Worm (Caenorhabditis elegans) whole organism, L4 larva: Measurements from ENCODE around the gene haf-2.

Experiments
- F37D6.2 ChIP-seq: sonication (generic microtip); optimal IDR thresholded peaks from 2 replicates; lab custom pipeline; 2016; ENCODE audit warnings: mild to moderate bottlenecking, missing genetic modification characterization, missing compliant biosample characterization
- F44E2.7 ChIP-seq: fragments of 200-800 bp; sonication (Bioruptor generic); IDR thresholded peaks from 2 replicates; pipeline ENCODE4 v2.1.2; 2022; ENCODE audit warnings: missing genetic modification characterization, missing compliant biosample characterization
- T26A8.4 ChIP-seq: fragments of 200-800 bp; sonication (Bioruptor generic); IDR thresholded peaks from 2 replicates; pipeline ENCODE4 v1.3.6; 2022; ENCODE audit warnings: missing genetic modification characterization, missing compliant biosample characterization
- Y75B8A.6 ChIP-seq: fragments of 200-800 bp; sonication (Bioruptor generic); IDR thresholded peaks from 2 replicates; pipeline ENCODE4 v1.3.6; 2022; ENCODE audit warnings: missing genetic modification reagents, missing genetic modification characterization, missing compliant biosample characterization
- ZK546.5 ChIP-seq, 2 experiments: sonication (generic microtip); optimal IDR thresholded peaks; 2 replicates each; lab custom pipeline; 2017; ENCODE audit warnings: missing biosample characterization in 2 of 2, missing genetic modification characterization in 2 of 2
- aha-1 ChIP-seq: fragments of 150-350 bp; peaks from one replicate; lab custom pipeline; 2014; ENCODE audit warnings: missing biosample characterization, missing genetic modification characterization
- aly-2 ChIP-seq: sonication (generic microtip); optimal IDR thresholded peaks from 2 replicates; lab custom pipeline; 2018; ENCODE audit warnings: missing biosample characterization, missing genetic modification characterization
- arid-1 ChIP-seq: fragments of 200-800 bp; sonication (Bioruptor generic); conservative IDR thresholded peaks from 2 replicates; pipeline ENCODE4 v1.3.6; 2022; ENCODE audit warnings: missing genetic modification reagents, missing genetic modification characterization, missing compliant biosample characterization
- attf-4 ChIP-seq: sonication (generic microtip); optimal IDR thresholded peaks from 3 replicates; lab custom pipeline; 2017; ENCODE audit warnings: missing biosample characterization, missing genetic modification characterization
- ceh-20 ChIP-seq: fragments of 200-800 bp; sonication (Bioruptor generic); IDR thresholded peaks from 2 replicates; pipeline ENCODE4 v1.3.6; 2022; ENCODE audit warnings: missing genetic modification reagents, missing genetic modification characterization, missing compliant biosample characterization
- ceh-32 ChIP-seq: sonication (generic microtip); optimal IDR thresholded peaks from 2 replicates; lab custom pipeline; 2016; ENCODE audit warnings: mild to moderate bottlenecking, missing genetic modification characterization, missing compliant biosample characterization; ENCODE audit not compliant: poor library complexity
- cey-2 ChIP-seq: sonication (generic microtip); optimal IDR thresholded peaks from 3 replicates; lab custom pipeline; 2017; ENCODE audit warnings: missing genetic modification characterization, mild to moderate bottlenecking, missing compliant biosample characterization, antibody characterized with exemption, borderline replicate concordance; ENCODE audit not compliant: insufficient read depth
- daf-16 ChIP-seq, 3 experiments: sonication (generic microtip); optimal IDR thresholded peaks; 2 replicates each; lab custom pipeline; 2016 to 2017; ENCODE audit warnings: missing genetic modification characterization in 3 of 3, missing genetic modification reagents in 3 of 3, mild to moderate bottlenecking in 2 of 3, missing compliant biosample characterization in 2 of 3, missing biosample characterization in 1 of 3, moderate library complexity in 1 of 3
- daf-19 ChIP-seq: fragments of 200-800 bp; sonication (Bioruptor generic); conservative IDR thresholded peaks from 2 replicates; pipeline ENCODE4 v1.3.6; 2022; ENCODE audit warnings: missing genetic modification characterization, missing compliant biosample characterization
- dmd-8 ChIP-seq: fragments of 200-800 bp; sonication (Bioruptor generic); IDR thresholded peaks from 2 replicates; pipeline ENCODE4 v1.3.6; 2022; ENCODE audit warnings: missing genetic modification characterization, missing compliant biosample characterization
- dmd-9 ChIP-seq: fragments of 200-800 bp; sonication (Bioruptor generic); IDR thresholded peaks from 2 replicates; pipeline ENCODE4 v1.3.6; 2022; ENCODE audit warnings: missing genetic modification reagents, missing genetic modification characterization, missing compliant biosample characterization
- duxl-1 ChIP-seq: sonication (generic microtip); optimal IDR thresholded peaks from 2 replicates; lab custom pipeline; 2016; ENCODE audit warnings: mild to moderate bottlenecking, missing genetic modification characterization, moderate library complexity, missing compliant biosample characterization; ENCODE audit not compliant: poor library complexity
- dve-1 ChIP-seq: sonication (generic microtip); optimal IDR thresholded peaks from 2 replicates; lab custom pipeline; 2017; ENCODE audit warnings: antibody characterized with exemption, mild to moderate bottlenecking, missing genetic modification characterization, missing compliant biosample characterization; ENCODE audit not compliant: insufficient read depth
- fos-1 ChIP-seq: fragments of 150-350 bp; optimal IDR thresholded peaks from 2 replicates; lab custom pipeline; 2014; ENCODE audit warnings: missing biosample characterization, missing genetic modification characterization
- gei-8 ChIP-seq: fragments of 200-800 bp; sonication (Bioruptor generic); optimal IDR thresholded peaks from 2 replicates; lab custom pipeline; 2018; ENCODE audit warnings: mild to moderate bottlenecking, missing genetic modification characterization, missing compliant biosample characterization
- lin-13 ChIP-seq: fragments of 150-350 bp; optimal IDR thresholded peaks from 2 replicates; lab custom pipeline; 2014; ENCODE audit warnings: missing biosample characterization, missing genetic modification reagents, missing genetic modification characterization
- lin-15B ChIP-seq: fragments of 150-350 bp; sonication (generic microtip); optimal IDR thresholded peaks from 3 replicates; lab custom pipeline; 2014; ENCODE audit warnings: missing biosample characterization, missing genetic modification characterization
- lin-29 ChIP-seq: fragments of 200-800 bp; sonication (Bioruptor generic); IDR thresholded peaks from 2 replicates; pipeline ENCODE4 v1.3.6; 2022; ENCODE audit warnings: missing genetic modification reagents, missing genetic modification characterization, missing compliant biosample characterization
- lin-38 ChIP-seq: fragments of 200-800 bp; sonication (Bioruptor generic); IDR thresholded peaks from 2 replicates; pipeline ENCODE4 v1.3.6; 2022; ENCODE audit warnings: missing genetic modification reagents, missing genetic modification characterization, missing compliant biosample characterization
- lsy-2 ChIP-seq, 2 experiments: fragments of 150-350 bp in 1 of 2; sonication (generic microtip) in 1 of 2; optimal IDR thresholded peaks; 2 replicates each; lab custom pipeline; 2014 to 2017; ENCODE audit warnings: missing biosample characterization in 2 of 2, missing genetic modification characterization in 2 of 2
- mdl-1 ChIP-seq, 2 experiments: fragments of 150-350 bp in 1 of 2; sonication (generic microtip) in 1 of 2; optimal IDR thresholded peaks; 2 replicates each; lab custom pipeline; 2014 to 2017; ENCODE audit warnings: missing biosample characterization in 2 of 2, missing genetic modification characterization in 2 of 2
- mdt-29 ChIP-seq: fragments of 200-800 bp; sonication (Bioruptor generic); IDR thresholded peaks from 2 replicates; pipeline ENCODE4 v1.3.6; 2022; ENCODE audit warnings: missing genetic modification reagents, missing genetic modification characterization, missing compliant biosample characterization
- mep-1 ChIP-seq: fragments of 150-350 bp; sonication (generic microtip); optimal IDR thresholded peaks from 3 replicates; lab custom pipeline; 2014; ENCODE audit warnings: missing biosample characterization, missing genetic modification characterization
- mes-2 ChIP-seq: sonication (generic microtip); optimal IDR thresholded peaks from 2 replicates; lab custom pipeline; 2016; ENCODE audit warnings: missing genotype, mild to moderate bottlenecking, missing genetic modification characterization, missing compliant biosample characterization; ENCODE audit not compliant: poor library complexity, severe bottlenecking
- mxl-2 ChIP-seq: fragments of 200-800 bp; sonication (Bioruptor generic); conservative IDR thresholded peaks from 2 replicates; pipeline ENCODE4 v1.3.6; 2022; ENCODE audit warnings: missing genetic modification reagents, missing genetic modification characterization, missing compliant biosample characterization
- mxl-3 ChIP-seq: fragments of 200-800 bp; sonication (Bioruptor generic); optimal IDR thresholded peaks from 2 replicates; lab custom pipeline; 2018; ENCODE audit warnings: mild to moderate bottlenecking, missing genetic modification characterization, missing compliant biosample characterization
- nhr-42 ChIP-seq: fragments of 200-800 bp; sonication (Bioruptor generic); IDR thresholded peaks from 2 replicates; pipeline ENCODE4 v1.3.6; 2022; ENCODE audit warnings: missing genetic modification characterization, missing compliant biosample characterization
- nhr-48 ChIP-seq: sonication (generic microtip); optimal IDR thresholded peaks from 2 replicates; lab custom pipeline; 2016; ENCODE audit warnings: mild to moderate bottlenecking, missing genetic modification characterization, missing compliant biosample characterization
- nhr-6 ChIP-seq: fragments of 150-350 bp; optimal IDR thresholded peaks from 2 replicates; lab custom pipeline; 2014; ENCODE audit warnings: missing biosample characterization, missing genetic modification characterization
- nhr-76 ChIP-seq: fragments of 150-350 bp; optimal IDR thresholded peaks from 2 replicates; lab custom pipeline; 2014; ENCODE audit warnings: missing biosample characterization, missing genetic modification characterization
- pha-4 ChIP-seq, 2 experiments: fragments of 150-350 bp in 1 of 2; fragments of 200-800 bp in 1 of 2; sonication (Bioruptor generic) in 1 of 2; IDR thresholded peaks in 1 of 2; optimal IDR thresholded peaks in 1 of 2; 2 replicates each; pipeline versions ENCODE4 v1.3.6 to Lab custom; 2014 to 2022; ENCODE audit warnings: missing genetic modification characterization in 2 of 2, missing genetic modification reagents in 2 of 2, missing biosample characterization in 1 of 2, missing compliant biosample characterization in 1 of 2
- pqm-1 ChIP-seq: sonication (generic microtip); optimal IDR thresholded peaks from 2 replicates; lab custom pipeline; 2017; ENCODE audit warnings: missing biosample characterization, missing genetic modification characterization
- rbr-2 ChIP-seq: sonication (generic microtip); optimal IDR thresholded peaks from 2 replicates; lab custom pipeline; 2016; ENCODE audit warnings: missing genotype, missing genetic modification characterization, missing compliant biosample characterization
- sdz-12 ChIP-seq: fragments of 200-800 bp; sonication (Bioruptor generic); optimal IDR thresholded peaks from 2 replicates; lab custom pipeline; 2018; ENCODE audit warnings: mild to moderate bottlenecking, missing genetic modification characterization, missing compliant biosample characterization
- set-16 ChIP-seq: fragments of 200-800 bp; sonication (Bioruptor generic); IDR thresholded peaks from 2 replicates; pipeline ENCODE4 v1.3.6; 2022; ENCODE audit warnings: missing genetic modification reagents, missing genetic modification characterization, missing compliant biosample characterization
- skn-1 ChIP-seq: fragments of 150-350 bp; optimal IDR thresholded peaks from 2 replicates; lab custom pipeline; 2014; ENCODE audit warnings: missing biosample characterization, missing genetic modification characterization
- snpc-4 ChIP-seq: fragments of 150-350 bp; optimal IDR thresholded peaks from 2 replicates; lab custom pipeline; 2014; ENCODE audit warnings: missing biosample characterization, missing genetic modification characterization
- spr-3 ChIP-seq: fragments of 200-800 bp; sonication (Bioruptor generic); optimal IDR thresholded peaks from 2 replicates; lab custom pipeline; 2018; ENCODE audit warnings: mild to moderate bottlenecking, missing genetic modification characterization, missing compliant biosample characterization
- vab-7 ChIP-seq: fragments of 200-800 bp; sonication (Bioruptor generic); IDR thresholded peaks from 2 replicates; pipeline ENCODE4 v1.3.6; 2022; ENCODE audit warnings: missing genetic modification reagents, missing genetic modification characterization, missing compliant biosample characterization
- zfp-3 ChIP-seq: fragments of 200-800 bp; sonication (Bioruptor generic); conservative IDR thresholded peaks from 2 replicates; pipeline ENCODE4 v1.3.6; 2022; ENCODE audit warnings: missing genetic modification reagents, missing genetic modification characterization, missing compliant biosample characterization

Gene haf-2

ce11 chrII:7402625-7403024 lies 46.4 kb upstream of the haf-2 start, which contains the start of gene nas-7:
Gene nas-7, minus strand, starts transcription at chrII:7402725.
- TF ChIP-seq aha-1, result peak; percentile 52
- TF ChIP-seq F44E2.7, result no peak
- TF ChIP-seq nhr-48, result no peak

ce11 chrII:7398712-7399111 lies 42.5 kb upstream of the haf-2 start, which contains the start of gene C07D10.1:
Gene C07D10.1, plus strand, starts transcription at chrII:7399012.
- TF ChIP-seq lin-38 (GFP tag; lab: Robert Waterston, UW) (peak; percentile 9; the same call in 1 of the 2 replicates), mxl-2 (GFP tag; lab: Robert Waterston, UW) (no peak)

DNA sequence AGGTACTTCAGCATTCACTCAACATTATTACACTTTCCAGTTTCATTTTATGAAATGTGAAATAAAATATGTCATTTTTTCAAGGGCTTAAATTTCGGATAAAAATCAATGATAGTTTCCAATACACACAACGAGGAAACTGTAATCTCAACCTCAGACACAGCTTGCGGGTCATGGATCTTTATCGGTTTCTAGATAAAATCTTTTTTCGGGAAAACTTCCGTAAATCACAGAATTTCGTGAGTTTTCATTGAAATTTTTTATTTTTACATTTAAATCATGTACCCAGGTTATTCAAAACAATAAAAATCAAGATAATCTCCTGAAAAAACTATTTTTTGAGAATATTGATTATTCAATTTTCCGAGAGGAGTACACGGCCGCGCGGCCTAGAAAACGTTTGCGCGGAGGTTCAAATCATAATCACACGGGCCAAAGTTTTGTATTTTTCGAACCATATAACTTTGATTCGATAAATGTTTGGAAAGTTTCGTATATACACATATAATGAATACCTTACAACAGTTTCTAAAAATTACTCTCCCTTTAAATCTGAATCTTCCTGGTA lies 41.1 kb upstream of the haf-2 start:
- TF ChIP-seq nhr-42 (no peak), zfp-3 (GFP tag; lab: Robert Waterston, UW) (0 out of 2 replicates have a peak, but pooled peaks have one; percentile 18), spr-3 (no peak), rbr-2 (no peak), nhr-76 (no peak), Y75B8A.6 (no peak), ceh-20 (GFP tag; lab: Robert Waterston, UW) (no peak), lin-15B (tag; lab: Kevin White, UChicago) (no peak), pha-4 (GFP tag; IDR thresholded peaks at IDR 0.05; lab: Robert Waterston, UW) (no peak), pha-4 (tag; optimal IDR thresholded peaks at IDR 0.05; lab: Kevin White, UChicago) (no peak), set-16 (GFP tag; lab: Robert Waterston, UW) (no peak), arid-1 (GFP tag; lab: Robert Waterston, UW) (0 out of 2 replicates have a peak, but pooled peaks have one; percentile 13), lsy-2 (tag; optimal IDR thresholded peaks at IDR 0.05; lab: Kevin White, UChicago) (peak in 1 of 2 experiments; percentile 26), skn-1 (tag; lab: Kevin White, UChicago) (no peak), F37D6.2 (tag; lab: Kevin White, UChicago) (no peak), pqm-1 (tag; lab: Kevin White, UChicago) (no peak), daf-19 (GFP tag; lab: Robert Waterston, UW) (no peak), aha-1 (no peak), T26A8.4 (GFP tag; lab: Robert Waterston, UW) (no peak), gei-8 (GFP tag; lab: Kevin White, UChicago) (no peak), mdl-1 (tag; optimal IDR thresholded peaks at IDR 0.05; lab: Kevin White, UChicago) (no peak), dmd-8 (GFP tag; lab: Robert Waterston, UW) (no peak), ZK546.5 (tag; optimal IDR thresholded peaks at IDR 0.05; lab: Kevin White, UChicago) (no peak), lin-13 (GFP tag; lab: Kevin White, UChicago) (no peak), nhr-6 (tag; lab: Kevin White, UChicago) (no peak), snpc-4 (tag; lab: Kevin White, UChicago) (no peak), duxl-1 (tag; lab: Kevin White, UChicago) (peak; percentile 40), lin-29 (GFP tag; lab: Robert Waterston, UW) (no peak), daf-16 (GFP tag; optimal IDR thresholded peaks at IDR 0.05; lab: Kevin White, UChicago) (no peak), daf-16 (tag; optimal IDR thresholded peaks at IDR 0.05; lab: Kevin White, UChicago) (no peak), mdt-29 (GFP tag; lab: Robert Waterston, UW) (no peak), vab-7 (GFP tag; lab: Robert Waterston, UW) (no peak), fos-1 (tag; lab: Kevin White, UChicago) (no peak), attf-4 (tag; lab: Kevin White, UChicago) (no peak), aly-2 (tag; lab: Kevin White, UChicago) (no peak), dve-1 (tag; lab: Kevin White, UChicago) (peak; percentile 8), mxl-3 (no peak), mes-2 (peak; percentile 78), cey-2 (tag; lab: Kevin White, UChicago) (no peak), lin-38 (GFP tag; lab: Robert Waterston, UW) (peak; percentile 43; the same call in 1 of the 2 replicates), dmd-9 (GFP tag; lab: Robert Waterston, UW) (0 out of 2 replicates have a peak, but pooled peaks have one; percentile 28), sdz-12 (GFP tag; lab: Kevin White, UChicago) (no peak), mep-1 (tag; lab: Kevin White, UChicago) (peak; percentile 8), ceh-32 (tag; lab: Kevin White, UChicago) (no peak)
